Fruit fly (Drosophila melanogaster) whole organism, embryonic: Measurements from ENCODE around the gene CG43880.

Experiments used
- Abd-B ChIP-seq: fragments of 200-800 bp; sonication (Bioruptor generic); optimal IDR thresholded peaks from 2 replicates; lab custom pipeline; 2018; ENCODE audit warnings: missing biosample characterization, mild to moderate bottlenecking, missing genetic modification characterization, moderate library complexity
- Bdp1 ChIP-seq: fragments of 200-800 bp; sonication (Bioruptor generic); optimal IDR thresholded peaks from 3 replicates; lab custom pipeline; 2016; ENCODE audit warnings: missing biosample characterization, missing genetic modification characterization
- CG10543 ChIP-seq: fragments of 200-800 bp; sonication (Bioruptor generic); optimal IDR thresholded peaks from 3 replicates; lab custom pipeline; 2017; ENCODE audit warnings: missing biosample characterization, mild to moderate bottlenecking, missing genetic modification characterization, moderate library complexity
- CG11696 ChIP-seq: fragments of 200-800 bp; sonication (Bioruptor generic); IDR thresholded peaks from 2 replicates; pipeline ENCODE4 v1.3.6; 2022; ENCODE audit warnings: missing biosample characterization, missing genetic modification characterization
- CG11723 ChIP-seq: fragments of 200-800 bp; sonication (Bioruptor generic); optimal IDR thresholded peaks from 2 replicates; lab custom pipeline; 2017; ENCODE audit warnings: missing biosample characterization, mild to moderate bottlenecking, missing genetic modification characterization
- CG12659 ChIP-seq: fragments of 200-800 bp; sonication (Bioruptor generic); optimal IDR thresholded peaks from 3 replicates; lab custom pipeline; 2017; ENCODE audit warnings: mild to moderate bottlenecking, missing biosample characterization, missing genetic modification reagents, missing genetic modification characterization
- CG17829 ChIP-seq: fragments of 200-800 bp; optimal IDR thresholded peaks from 2 replicates; lab custom pipeline; 2019; ENCODE audit warnings: missing biosample characterization, mild to moderate bottlenecking, missing genetic modification characterization, moderate library complexity
- CG17912 ChIP-seq: fragments of 200-800 bp; sonication (Bioruptor generic); optimal IDR thresholded peaks from 2 replicates; lab custom pipeline; 2018; ENCODE audit warnings: missing biosample characterization, mild to moderate bottlenecking, missing genetic modification characterization
- CG1792 ChIP-seq: fragments of 200-800 bp; sonication (Bioruptor generic); optimal IDR thresholded peaks from 2 replicates; lab custom pipeline; 2016; ENCODE audit warnings: missing biosample characterization, missing genetic modification characterization
- CG18599 ChIP-seq: fragments of 200-800 bp; sonication (Bioruptor generic); optimal IDR thresholded peaks from 3 replicates; lab custom pipeline; 2017; ENCODE audit warnings: missing biosample characterization, missing genetic modification characterization, mild to moderate bottlenecking, moderate library complexity, missing genetic modification reagents
- CG2199 ChIP-seq: fragments of 200-800 bp; sonication (Bioruptor generic); IDR thresholded peaks from 3 replicates; pipeline ENCODE4 v1.3.6; 2022; ENCODE audit warnings: missing biosample characterization, missing genetic modification characterization
- CG2678 ChIP-seq: fragments of 200-800 bp; sonication (Bioruptor generic); optimal IDR thresholded peaks from 3 replicates; lab custom pipeline; 2019; ENCODE audit warnings: missing biosample characterization, mild to moderate bottlenecking, missing genetic modification characterization, moderate library complexity
- CG34376 ChIP-seq: fragments of 200-800 bp; sonication (Bioruptor generic); optimal IDR thresholded peaks from 2 replicates; lab custom pipeline; 2018; ENCODE audit warnings: missing biosample characterization, mild to moderate bottlenecking, missing genetic modification characterization
- CG6683 ChIP-seq: fragments of 200-800 bp; sonication (Bioruptor generic); optimal IDR thresholded peaks from 2 replicates; lab custom pipeline; 2017; ENCODE audit warnings: missing biosample characterization, mild to moderate bottlenecking, missing genetic modification characterization, missing genetic modification reagents
- CG7786 ChIP-seq: fragments of 200-800 bp; sonication (Bioruptor generic); optimal IDR thresholded peaks from 2 replicates; lab custom pipeline; 2016; ENCODE audit warnings: missing biosample characterization, missing genetic modification characterization
- Dbx ChIP-seq: fragments of 200-800 bp; sonication (Bioruptor generic); IDR thresholded peaks from 3 replicates; pipeline ENCODE4 v1.3.6; 2022; ENCODE audit warnings: missing biosample characterization, missing genetic modification characterization
- Dip2 ChIP-seq: fragments of 200-800 bp; sonication (Bioruptor generic); IDR thresholded peaks from 2 replicates; pipeline ENCODE4 v1.3.6; 2022; ENCODE audit warnings: missing biosample characterization, missing genetic modification characterization
- Doc3 ChIP-seq: fragments of 200-800 bp; sonication (Bioruptor generic); IDR thresholded peaks from 3 replicates; pipeline ENCODE4 v1.3.6; 2022; ENCODE audit warnings: missing biosample characterization, missing genetic modification characterization; ENCODE audit not compliant: partially characterized antibody
- Fer3 ChIP-seq: fragments of 200-800 bp; sonication (Bioruptor generic); optimal IDR thresholded peaks from 2 replicates; lab custom pipeline; 2018; ENCODE audit warnings: missing biosample characterization, mild to moderate bottlenecking, missing genetic modification characterization, moderate library complexity
- GATAe ChIP-seq: fragments of 200-800 bp; sonication (Bioruptor generic); conservative IDR thresholded peaks from 2 replicates; pipeline ENCODE4 v1.3.6; 2022; ENCODE audit warnings: missing biosample characterization, missing genetic modification characterization
- HLH3B ChIP-seq: fragments of 200-800 bp; sonication (Bioruptor generic); IDR thresholded peaks from 2 replicates; pipeline ENCODE4 v1.3.6; 2022; ENCODE audit warnings: missing biosample characterization, missing genetic modification characterization
- Lim3 ChIP-seq: fragments of 200-800 bp; sonication (Bioruptor generic); IDR thresholded peaks from 2 replicates; pipeline ENCODE4 v1.3.6; 2022; ENCODE audit warnings: missing biosample characterization, missing genetic modification characterization
- Lpt ChIP-seq: fragments of >200 bp; optimal IDR thresholded peaks from 2 replicates; lab custom pipeline; 2018; ENCODE audit warnings: missing biosample characterization, missing genetic modification characterization
- Mrtf ChIP-seq: fragments of 200-800 bp; sonication (Bioruptor generic); IDR thresholded peaks from 3 replicates; pipeline ENCODE4 v1.3.6; 2022; ENCODE audit warnings: missing biosample characterization, missing genetic modification characterization
- NfI ChIP-seq: fragments of 200-800 bp; sonication (Bioruptor generic); optimal IDR thresholded peaks from 3 replicates; lab custom pipeline; 2018; ENCODE audit warnings: missing biosample characterization, mild to moderate bottlenecking, missing genetic modification characterization, moderate library complexity
- Pdp1 ChIP-seq, 2 experiments: fragments of 200-800 bp; sonication (Bioruptor generic); optimal IDR thresholded peaks; 3 replicates each; lab custom pipeline; 2016; ENCODE audit warnings: missing biosample characterization in 2 of 2, missing genetic modification characterization in 2 of 2, mild to moderate bottlenecking in 1 of 2, moderate library complexity in 1 of 2
- ara ChIP-seq: fragments of 200-800 bp; sonication (Bioruptor generic); IDR thresholded peaks from 2 replicates; pipeline ENCODE4 v1.3.6; 2022; ENCODE audit warnings: missing biosample characterization, missing genetic modification characterization
- chinmo ChIP-seq: fragments of 200-800 bp; sonication (Bioruptor generic); IDR thresholded peaks from 4 replicates; pipeline ENCODE4 v1.3.6; 2022; ENCODE audit warnings: missing biosample characterization, missing genetic modification characterization; ENCODE audit not compliant: partially characterized antibody
- ci ChIP-seq: fragments of 200-800 bp; sonication (Bioruptor generic); IDR thresholded peaks from 3 replicates; pipeline ENCODE4 v1.3.6; 2022; ENCODE audit warnings: missing biosample characterization, missing genetic modification characterization
- corto ChIP-seq: fragments of 200-800 bp; sonication (Bioruptor generic); optimal IDR thresholded peaks from 2 replicates; lab custom pipeline; 2016; ENCODE audit warnings: missing biosample characterization, mild to moderate bottlenecking, missing genetic modification characterization, moderate library complexity
- crol ChIP-seq: fragments of 200-800 bp; sonication (Bioruptor generic); IDR thresholded peaks from 2 replicates; pipeline ENCODE4 v1.3.6; 2022; ENCODE audit warnings: missing biosample characterization, missing genetic modification characterization
- exex ChIP-seq: fragments of 200-800 bp; sonication (Bioruptor generic); optimal IDR thresholded peaks from 4 replicates; lab custom pipeline; 2018; ENCODE audit warnings: missing biosample characterization, mild to moderate bottlenecking, missing genetic modification characterization, moderate library complexity
- gce ChIP-seq: fragments of 200-800 bp; sonication (Bioruptor generic); IDR thresholded peaks from 3 replicates; pipeline ENCODE4 v1.3.6; 2022; ENCODE audit warnings: missing biosample characterization, missing genetic modification characterization
- grn ChIP-seq: fragments of 200-800 bp; sonication (Bioruptor generic); optimal IDR thresholded peaks from 3 replicates; lab custom pipeline; 2017; ENCODE audit warnings: missing biosample characterization, missing genetic modification characterization
- gro ChIP-seq: fragments of 200-800 bp; sonication (Bioruptor generic); optimal IDR thresholded peaks from 2 replicates; lab custom pipeline; 2016; ENCODE audit warnings: missing biosample characterization, missing genetic modification characterization
- klu ChIP-seq: fragments of 200-800 bp; sonication (Bioruptor generic); IDR thresholded peaks from 2 replicates; pipeline ENCODE4 v1.3.6; 2022; ENCODE audit warnings: missing biosample characterization, missing genetic modification characterization
- lab ChIP-seq: fragments of 200-800 bp; sonication (Bioruptor generic); optimal IDR thresholded peaks from 3 replicates; lab custom pipeline; 2017; ENCODE audit warnings: missing biosample characterization, missing genetic modification characterization, mild to moderate bottlenecking, moderate library complexity, missing genetic modification reagents
- mirr ChIP-seq: fragments of 200-800 bp; sonication (Bioruptor generic); optimal IDR thresholded peaks from 3 replicates; lab custom pipeline; 2018; ENCODE audit warnings: missing biosample characterization, mild to moderate bottlenecking, missing genetic modification characterization
- nerfin-1 ChIP-seq: fragments of 200-800 bp; sonication (Bioruptor generic); optimal IDR thresholded peaks from 3 replicates; lab custom pipeline; 2019; ENCODE audit warnings: missing biosample characterization, mild to moderate bottlenecking, missing genetic modification characterization, moderate library complexity
- onecut ChIP-seq: fragments of 200-800 bp; sonication (Bioruptor generic); IDR thresholded peaks from 2 replicates; pipeline ENCODE4 v1.3.6; 2022; ENCODE audit warnings: missing biosample characterization, missing genetic modification characterization
- otp ChIP-seq: fragments of 200-800 bp; sonication (Bioruptor generic); IDR thresholded peaks from 3 replicates; pipeline ENCODE4, ENCODE4 v1.3.6; 2022; ENCODE audit warnings: missing biosample characterization, missing genetic modification characterization
- prd ChIP-seq, 3 experiments: fragments of >200 bp in 2 of 3; fragments of 200-800 bp in 1 of 3; sonication (Bioruptor generic) in 1 of 3; optimal IDR thresholded peaks in 2 of 3; IDR thresholded peaks in 1 of 3; 2 replicates in 2 of 3; 3 replicates in 1 of 3; pipeline versions ENCODE4 v1.3.6 to Lab custom; 2017 to 2022; ENCODE audit warnings: missing biosample characterization in 1 of 3, missing genetic modification characterization in 1 of 3
- row ChIP-seq: fragments of 200-800 bp; sonication (Bioruptor generic); IDR thresholded peaks from 3 replicates; pipeline ENCODE4 v1.3.6; 2022; ENCODE audit warnings: missing biosample characterization, missing genetic modification characterization
- salm ChIP-seq: fragments of 200-800 bp; sonication (Bioruptor generic); optimal IDR thresholded peaks from 2 replicates; lab custom pipeline; 2018; ENCODE audit warnings: missing biosample characterization, mild to moderate bottlenecking, missing genetic modification characterization
- sd ChIP-seq: fragments of 200-800 bp; sonication (Bioruptor generic); optimal IDR thresholded peaks from 3 replicates; lab custom pipeline; 2018; ENCODE audit warnings: missing biosample characterization, mild to moderate bottlenecking, missing genetic modification characterization, moderate library complexity
- sens ChIP-seq: fragments of 200-800 bp; sonication (Bioruptor generic); peaks from one replicate; lab custom pipeline; 2016; ENCODE audit warnings: missing biosample characterization, missing genetic modification characterization
- sim ChIP-seq: fragments of 200-800 bp; sonication (Bioruptor generic); IDR thresholded peaks from 2 replicates; pipeline ENCODE4 v1.3.6; 2022; ENCODE audit warnings: missing biosample characterization, missing genetic modification characterization
- sug ChIP-seq: fragments of 200-800 bp; optimal IDR thresholded peaks from 2 replicates; lab custom pipeline; 2019; ENCODE audit warnings: missing biosample characterization, mild to moderate bottlenecking, missing genetic modification characterization, moderate library complexity
- unc-4 ChIP-seq: fragments of 200-800 bp; sonication (Bioruptor generic); IDR thresholded peaks from 2 replicates; pipeline ENCODE4 v1.3.6; 2022; ENCODE audit warnings: missing biosample characterization, missing genetic modification characterization; ENCODE audit not compliant: partially characterized antibody
- vnd ChIP-seq: fragments of 200-800 bp; sonication (Bioruptor generic); IDR thresholded peaks from 3 replicates; pipeline ENCODE4 v1.3.6; 2022; ENCODE audit warnings: missing biosample characterization, missing genetic modification characterization; ENCODE audit not compliant: partially characterized antibody
- zen ChIP-seq: fragments of 200-800 bp; sonication (Bioruptor generic); optimal IDR thresholded peaks from 3 replicates; lab custom pipeline; 2018; ENCODE audit warnings: missing biosample characterization, mild to moderate bottlenecking, missing genetic modification characterization, moderate library complexity

The CG43880 gene

DNA sequence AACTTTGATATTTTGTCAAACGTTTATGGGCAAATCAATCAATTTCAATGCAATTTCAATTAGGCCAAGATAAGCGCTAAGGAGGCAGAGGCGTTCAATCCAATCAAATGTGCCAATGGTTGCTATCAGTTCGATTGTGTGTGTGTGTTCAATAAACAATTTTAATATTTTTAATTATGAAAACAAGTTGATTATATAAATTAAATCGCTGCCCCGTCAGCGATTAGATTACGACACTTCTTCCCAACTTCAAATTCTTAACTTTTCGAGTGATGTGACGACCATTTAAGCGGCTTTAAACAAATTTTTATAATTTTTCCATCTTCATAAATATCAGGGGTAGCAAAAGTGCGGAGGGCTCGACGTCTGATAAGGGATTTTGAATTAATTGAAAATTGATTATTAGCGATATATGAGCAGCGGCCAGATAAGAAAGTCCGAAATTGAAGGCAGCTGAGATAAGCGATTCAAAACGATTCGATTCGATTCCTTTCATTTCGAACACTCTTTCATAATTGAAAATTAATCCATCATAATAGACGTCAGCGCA is 3.6 kb downstream of the CG43880 start:
- TF ChIP-seq NfI (GFP tag; lab: Kevin White, UChicago) = no peak
- peak; percentile 41 for TF ChIP-seq CG18599
- TF ChIP-seq Bdp1 (GFP tag; lab: Kevin White, UChicago) = no peak
- peak; percentile 62 for TF ChIP-seq sug (tag; lab: Kevin White, UChicago)
- peak; percentile 64 for TF ChIP-seq sd
- peak; percentile 93 for TF ChIP-seq grn
- peak; percentile 48 for TF ChIP-seq gro (GFP tag; lab: Kevin White, UChicago)
- TF ChIP-seq CG1792 (GFP tag; lab: Kevin White, UChicago) = no peak
- TF ChIP-seq nerfin-1 (tag; lab: Kevin White, UChicago) = no peak
- TF ChIP-seq Lpt (GFP tag; lab: Kevin White, UChicago) = no peak
- TF ChIP-seq Fer3 (tag; lab: Kevin White, UChicago) = no peak
- TF ChIP-seq exex (tag; lab: Kevin White, UChicago) = peak; percentile 100
- TF ChIP-seq Dbx (GFP tag; lab: Robert Waterston, UW) = no peak
- peak; percentile 47 for TF ChIP-seq lab (GFP tag; lab: Kevin White, UChicago)
- TF ChIP-seq CG34376 (GFP tag; lab: Kevin White, UChicago) = peak; percentile 78
- TF ChIP-seq salm (tag; lab: Kevin White, UChicago) = peak; percentile 6
- no peak for TF ChIP-seq CG17912 (GFP tag; lab: Kevin White, UChicago)
- no peak for TF ChIP-seq CG12659
- TF ChIP-seq Doc3 = no peak
- no peak for TF ChIP-seq unc-4 (GFP tag; lab: Robert Waterston, UW)
- TF ChIP-seq CG11723 = no peak
- no peak for TF ChIP-seq ara (GFP tag; lab: Robert Waterston, UW)
- TF ChIP-seq CG10543 (GFP tag; lab: Kevin White, UChicago) = peak; percentile 67
- TF ChIP-seq CG6683 (GFP tag; lab: Kevin White, UChicago) = no peak
- peak; percentile 21 for TF ChIP-seq CG2678
- peak; percentile 73 for TF ChIP-seq GATAe (GFP tag; lab: Robert Waterston, UW)
- peak; percentile 61; the same call in 1 of the 2 replicates for TF ChIP-seq Lim3 (GFP tag; lab: Robert Waterston, UW)
- TF ChIP-seq corto (GFP tag; lab: Kevin White, UChicago) = peak; percentile 49
- no peak for TF ChIP-seq Abd-B
- no peak for TF ChIP-seq HLH3B (GFP tag; lab: Robert Waterston, UW)
- TF ChIP-seq chinmo = 0 out of 4 replicates have a peak, but pooled peaks have one; percentile 20
- no peak for TF ChIP-seq CG7786
- peak in 1 of 2 experiments; percentile 40 for TF ChIP-seq Pdp1 (GFP tag; optimal IDR thresholded peaks at IDR 0.05; lab: Kevin White, UChicago)
- TF ChIP-seq row (GFP tag; lab: Robert Waterston, UW) = no peak
- peak; percentile 85 for TF ChIP-seq mirr
- peak; percentile 7 for TF ChIP-seq sens (GFP tag; lab: Kevin White, UChicago)

DNA sequence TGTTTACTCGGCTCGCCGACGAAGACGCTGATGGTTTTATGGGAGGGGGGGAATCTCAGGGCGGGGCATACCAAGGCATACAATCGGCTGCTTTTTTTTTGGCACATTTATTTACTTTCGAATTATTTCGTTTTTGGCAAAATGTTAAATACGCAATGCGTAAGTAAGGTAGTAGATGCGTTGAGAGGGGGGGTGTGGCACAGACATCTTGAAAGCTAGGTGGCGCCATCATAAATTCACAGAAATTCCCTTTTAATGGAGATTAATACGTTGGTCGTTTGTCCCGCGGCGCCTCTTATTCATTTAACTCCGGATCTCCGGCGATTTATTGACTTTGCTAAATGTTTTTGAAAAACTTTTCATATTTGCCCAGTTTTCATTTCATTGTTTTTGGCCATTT is 4.6 kb downstream of the CG43880 start:
- TF ChIP-seq CG11696 (peak; percentile 12; the same call in 1 of the 2 replicates), ci (GFP tag; lab: Robert Waterston, UW) (0 out of 3 replicates have a peak, but pooled peaks have one; percentile 36), CG2199 (0 out of 3 replicates have a peak, but pooled peaks have one; percentile 39), Mrtf (no peak), Dip2 (peak; percentile 84), CG17829 (tag; lab: Kevin White, UChicago) (no peak), otp (GFP tag; lab: Robert Waterston, UW) (0 out of 3 replicates have a peak, but pooled peaks have one; percentile 13), gce (GFP tag; lab: Robert Waterston, UW) (0 out of 3 replicates have a peak, but pooled peaks have one; percentile 34), vnd (GFP tag; lab: Robert Waterston, UW) (no peak), prd (optimal IDR thresholded peaks at IDR 0.05; lab: Kevin White, UChicago) (no peak), prd (GFP tag; IDR thresholded peaks at IDR 0.05; lab: Robert Waterston, UW) (0 out of 3 replicates have a peak, but pooled peaks have one; percentile 5), onecut (GFP tag; lab: Robert Waterston, UW) (no peak), crol (GFP tag; lab: Robert Waterston, UW) (peak; percentile 82), zen (tag; lab: Kevin White, UChicago) (no peak), sim (GFP tag; lab: Robert Waterston, UW) (no peak), klu (GFP tag; lab: Robert Waterston, UW) (no peak)
